Fruit fly (Drosophila melanogaster) whole organism, adult: ENCODE data around the gene dysf.

Experiments used
- CG11617 ChIP-seq: fragments of 200-800 bp; sonication (Bioruptor generic); optimal IDR thresholded peaks from 2 replicates; lab custom pipeline; 2017; ENCODE audit warnings: mild to moderate bottlenecking, missing biosample characterization, missing genetic modification reagents, missing genetic modification characterization
- CG5204 ChIP-seq: fragments of 200-800 bp; sonication (Bioruptor generic); optimal IDR thresholded peaks from 2 replicates; lab custom pipeline; 2016; ENCODE audit warnings: missing biosample characterization, missing genetic modification characterization

DNA sequence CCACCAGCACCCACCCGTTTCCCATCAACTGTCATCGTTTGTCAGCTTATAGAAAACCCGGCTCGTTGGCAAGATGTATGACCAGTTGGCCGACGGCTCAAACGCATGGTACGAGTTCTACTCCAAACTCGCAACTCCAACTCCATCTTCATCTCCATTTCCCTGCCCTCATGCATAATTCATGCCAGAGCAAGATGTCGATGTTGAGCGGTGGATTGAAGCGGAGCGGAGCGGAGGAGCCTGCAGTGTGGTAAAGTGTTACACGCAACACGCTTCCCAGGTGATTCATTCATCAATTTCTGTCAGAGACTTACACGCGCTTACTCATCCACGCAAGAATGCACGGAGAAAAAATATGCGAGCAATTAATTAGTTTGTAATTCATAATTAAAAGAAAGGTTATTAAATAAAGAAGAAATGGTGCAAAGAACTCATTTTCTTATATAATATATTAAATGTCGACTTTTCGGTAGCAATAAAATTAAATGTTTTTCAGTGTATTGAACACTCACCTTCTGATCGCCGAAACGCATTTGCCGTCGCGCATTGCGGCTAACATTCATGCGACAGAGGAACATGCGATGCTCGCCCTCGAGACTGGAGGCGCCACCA is 17.0 kb downstream of the dysf start:
- TF ChIP-seq CG11617 (GFP tag; lab: Kevin White, UChicago) (no peak), CG5204 (GFP tag; lab: Kevin White, UChicago) (no peak)
